Worm (Caenorhabditis elegans) whole organism, young adult: ENCODE data around the gene mmcm-1.

Experiments used
- B0035.1 ChIP-seq: sonication (generic microtip); optimal IDR thresholded peaks from 2 replicates; lab custom pipeline; 2016; ENCODE audit warnings: missing genetic modification characterization, mild to moderate bottlenecking, missing compliant biosample characterization, missing genotype, missing genetic modification reagents
- B0261.1 ChIP-seq: sonication (generic microtip); optimal IDR thresholded peaks from 2 replicates; lab custom pipeline; 2016; ENCODE audit warnings: mild to moderate bottlenecking, missing genetic modification characterization, moderate library complexity, missing compliant biosample characterization
- F22D6.2 ChIP-seq: sonication (generic microtip); optimal IDR thresholded peaks from 2 replicates; lab custom pipeline; 2016; ENCODE audit warnings: mild to moderate bottlenecking, missing genetic modification characterization, missing compliant biosample characterization
- F33H1.4 ChIP-seq: fragments of 200-800 bp; sonication (Bioruptor generic); IDR thresholded peaks from 2 replicates; pipeline ENCODE4 v1.3.6; 2022; ENCODE audit warnings: missing genetic modification reagents, missing genetic modification characterization, missing compliant biosample characterization
- K12H6.12 ChIP-seq: fragments of 200-800 bp; sonication (Bioruptor generic); optimal IDR thresholded peaks from 2 replicates; lab custom pipeline; 2018; ENCODE audit warnings: mild to moderate bottlenecking, missing genetic modification characterization, missing compliant biosample characterization
- Y53F4B.3 ChIP-seq: fragments of 200-800 bp; sonication (Bioruptor generic); IDR thresholded peaks from 2 replicates; pipeline ENCODE4 v1.3.6; 2022; ENCODE audit warnings: missing genetic modification reagents, missing genetic modification characterization, missing compliant biosample characterization
- Y53G8AR.9 ChIP-seq: fragments of 200-800 bp; sonication (Bioruptor generic); conservative IDR thresholded peaks from 2 replicates; pipeline ENCODE4 v1.3.6; 2022; ENCODE audit warnings: missing genetic modification reagents, missing genetic modification characterization, missing compliant biosample characterization
- ZK185.1 ChIP-seq: sonication (generic microtip); optimal IDR thresholded peaks from 2 replicates; lab custom pipeline; 2016; ENCODE audit warnings: mild to moderate bottlenecking, missing genetic modification characterization, missing compliant biosample characterization; ENCODE audit not compliant: poor library complexity, severe bottlenecking
- aptf-2 ChIP-seq: fragments of 200-800 bp; sonication (Bioruptor generic); conservative IDR thresholded peaks from 2 replicates; pipeline ENCODE4 v1.3.6; 2022; ENCODE audit warnings: missing genetic modification reagents, missing genetic modification characterization, missing compliant biosample characterization
- aptf-3 ChIP-seq: fragments of 200-800 bp; sonication (Bioruptor generic); IDR thresholded peaks from 2 replicates; pipeline ENCODE4 v1.3.6; 2022; ENCODE audit warnings: missing genetic modification characterization, missing compliant biosample characterization
- bed-1 ChIP-seq: fragments of 200-800 bp; sonication (Bioruptor generic); IDR thresholded peaks from 2 replicates; pipeline ENCODE4 v1.3.6; 2022; ENCODE audit warnings: missing genetic modification reagents, missing genetic modification characterization, missing compliant biosample characterization
- cebp-1 ChIP-seq, 2 experiments: fragments of 200-800 bp in 1 of 2; sonication (Bioruptor generic) in 1 of 2; sonication (generic microtip) in 1 of 2; IDR thresholded peaks in 1 of 2; optimal IDR thresholded peaks in 1 of 2; 2 replicates each; pipeline versions ENCODE4 v1.3.6 to Lab custom; 2017 to 2022; ENCODE audit warnings: missing compliant biosample characterization in 2 of 2, missing genetic modification characterization in 2 of 2, mild to moderate bottlenecking in 1 of 2, missing genetic modification reagents in 1 of 2, moderate library complexity in 1 of 2
- cebp-2 ChIP-seq: fragments of 200-800 bp; sonication (Bioruptor generic); IDR thresholded peaks from 2 replicates; pipeline ENCODE4 v1.3.6; 2022; ENCODE audit warnings: missing genetic modification characterization, missing compliant biosample characterization
- ceh-40 ChIP-seq: fragments of 200-800 bp; sonication (Bioruptor generic); IDR thresholded peaks from 2 replicates; pipeline ENCODE4 v1.3.6; 2022; ENCODE audit warnings: missing genetic modification characterization, missing compliant biosample characterization
- ceh-58 ChIP-seq: fragments of 200-800 bp; sonication (Bioruptor generic); IDR thresholded peaks from 2 replicates; pipeline ENCODE4 v1.3.6; 2022; ENCODE audit warnings: missing genetic modification characterization, missing compliant biosample characterization
- dpl-1 ChIP-seq: fragments of 150-350 bp; optimal IDR thresholded peaks from 2 replicates; lab custom pipeline; 2014; ENCODE audit warnings: missing biosample characterization, missing genetic modification reagents, missing genetic modification characterization
- efl-1 ChIP-seq: fragments of 150-350 bp; optimal IDR thresholded peaks from 2 replicates; lab custom pipeline; 2014; ENCODE audit warnings: missing biosample characterization, missing genetic modification reagents, missing genetic modification characterization
- egl-18 ChIP-seq: fragments of 200-800 bp; sonication (Bioruptor generic); IDR thresholded peaks from 2 replicates; pipeline ENCODE4 v1.3.6; 2022; ENCODE audit warnings: missing genetic modification reagents, missing genetic modification characterization, missing compliant biosample characterization
- egl-44 ChIP-seq: fragments of 200-800 bp; sonication (Bioruptor generic); IDR thresholded peaks from 2 replicates; pipeline ENCODE4 v1.3.6; 2022; ENCODE audit warnings: missing genetic modification reagents, missing genetic modification characterization, missing compliant biosample characterization
- hmg-1.2 ChIP-seq: fragments of 200-800 bp; sonication (Bioruptor generic); IDR thresholded peaks from 2 replicates; pipeline ENCODE4 v1.3.6; 2022; ENCODE audit warnings: missing genetic modification reagents, missing genetic modification characterization, missing compliant biosample characterization
- hmg-20 ChIP-seq: fragments of 200-800 bp; sonication (Bioruptor generic); IDR thresholded peaks from 2 replicates; pipeline ENCODE4 v1.3.6; 2022; ENCODE audit warnings: missing genetic modification reagents, missing genetic modification characterization, missing compliant biosample characterization
- lag-1 ChIP-seq: fragments of 200-800 bp; sonication (Bioruptor generic); IDR thresholded peaks from 2 replicates; pipeline ENCODE4 v1.3.6; 2022; ENCODE audit warnings: missing genetic modification reagents, missing genetic modification characterization, missing compliant biosample characterization
- let-607 ChIP-seq, 2 experiments: fragments of 200-800 bp in 1 of 2; sonication (Bioruptor generic) in 1 of 2; sonication (generic microtip) in 1 of 2; optimal IDR thresholded peaks; 2 replicates each; lab custom pipeline; 2016 to 2018; ENCODE audit warnings: mild to moderate bottlenecking in 2 of 2, missing compliant biosample characterization in 2 of 2, missing genetic modification characterization in 2 of 2, moderate library complexity in 2 of 2, missing genotype in 1 of 2
- lin-54 ChIP-seq: fragments of 200-800 bp; sonication (Bioruptor generic); optimal IDR thresholded peaks from 2 replicates; lab custom pipeline; 2018; ENCODE audit warnings: mild to moderate bottlenecking, missing genetic modification characterization, missing compliant biosample characterization
- madf-6 ChIP-seq: fragments of 200-800 bp; sonication (Bioruptor generic); IDR thresholded peaks from 2 replicates; pipeline ENCODE4 v1.3.6; 2022; ENCODE audit warnings: missing genetic modification reagents, missing genetic modification characterization, missing compliant biosample characterization
- madf-8 ChIP-seq: fragments of 200-800 bp; sonication (Bioruptor generic); conservative IDR thresholded peaks from 2 replicates; pipeline ENCODE4 v1.3.6; 2022; ENCODE audit warnings: missing genetic modification reagents, missing genetic modification characterization, missing compliant biosample characterization
- mes-4 ChIP-seq: sonication (generic microtip); optimal IDR thresholded peaks from 2 replicates; lab custom pipeline; 2016; ENCODE audit warnings: missing genotype, missing genetic modification characterization, missing compliant biosample characterization
- mxl-1 ChIP-seq: sonication (generic microtip); optimal IDR thresholded peaks from 2 replicates; lab custom pipeline; 2016; ENCODE audit warnings: missing genetic modification characterization, missing compliant biosample characterization
- nfya-2 ChIP-seq: fragments of 200-800 bp; sonication (Bioruptor generic); IDR thresholded peaks from 2 replicates; pipeline ENCODE4 v1.3.6; 2022; ENCODE audit warnings: missing genetic modification reagents, missing genetic modification characterization, missing compliant biosample characterization
- nfyb-1 ChIP-seq: fragments of 200-800 bp; sonication (Bioruptor generic); IDR thresholded peaks from 2 replicates; pipeline ENCODE4 v1.3.6; 2022; ENCODE audit warnings: missing genetic modification reagents, missing genetic modification characterization, missing compliant biosample characterization
- nhr-120 ChIP-seq: fragments of 200-800 bp; sonication (Bioruptor generic); IDR thresholded peaks from 2 replicates; pipeline ENCODE4 v1.3.6; 2022; ENCODE audit warnings: missing genetic modification characterization, missing compliant biosample characterization
- nhr-90 ChIP-seq: sonication (generic microtip); optimal IDR thresholded peaks from 2 replicates; lab custom pipeline; 2016; ENCODE audit warnings: missing genotype, mild to moderate bottlenecking, missing genetic modification characterization, missing compliant biosample characterization
- pbrm-1 ChIP-seq: fragments of 200-800 bp; sonication (Bioruptor generic); IDR thresholded peaks from 2 replicates; pipeline ENCODE4 v1.3.6; 2022; ENCODE audit warnings: missing genetic modification reagents, missing genetic modification characterization, missing compliant biosample characterization
- rcor-1 ChIP-seq: fragments of 200-800 bp; sonication (Bioruptor generic); IDR thresholded peaks from 2 replicates; pipeline ENCODE4 v1.3.6; 2022; ENCODE audit warnings: missing genetic modification reagents, missing genetic modification characterization, missing compliant biosample characterization
- snpc-1.3 ChIP-seq: sonication (generic microtip); optimal IDR thresholded peaks from 2 replicates; lab custom pipeline; 2017; ENCODE audit warnings: missing genetic modification characterization, mild to moderate bottlenecking, missing compliant biosample characterization, antibody characterized with exemption, moderate library complexity, missing genotype, missing genetic modification reagents; ENCODE audit not compliant: insufficient read depth
- sptf-2 ChIP-seq: fragments of 200-800 bp; sonication (Bioruptor generic); optimal IDR thresholded peaks from 2 replicates; lab custom pipeline; 2018; ENCODE audit warnings: mild to moderate bottlenecking, missing genetic modification characterization, missing compliant biosample characterization
- tbp1 ChIP-seq: fragments of 200-800 bp; sonication (Bioruptor generic); optimal IDR thresholded peaks from 2 replicates; lab custom pipeline; 2018; ENCODE audit warnings: mild to moderate bottlenecking, missing genetic modification characterization, missing compliant biosample characterization
- unc-62 ChIP-seq: fragments of 150-350 bp; optimal IDR thresholded peaks from 2 replicates; lab custom pipeline; 2014; ENCODE audit warnings: missing biosample characterization, missing genetic modification reagents, missing genetic modification characterization
- xnd-1 ChIP-seq: sonication (generic microtip); optimal IDR thresholded peaks from 2 replicates; lab custom pipeline; 2016; ENCODE audit warnings: missing genotype, missing genetic modification reagents, missing genetic modification characterization, missing compliant biosample characterization
- ztf-25 ChIP-seq: fragments of 200-800 bp; sonication (Bioruptor generic); IDR thresholded peaks from 2 replicates; pipeline ENCODE4 v1.3.6; 2022; ENCODE audit warnings: missing genetic modification reagents, missing genetic modification characterization, missing compliant biosample characterization
- ztf-6 ChIP-seq: fragments of 200-800 bp; sonication (Bioruptor generic); IDR thresholded peaks from 2 replicates; pipeline ENCODE4 v1.3.6; 2022; ENCODE audit warnings: missing genetic modification reagents, missing genetic modification characterization, missing compliant biosample characterization

mmcm-1 gene

DNA sequence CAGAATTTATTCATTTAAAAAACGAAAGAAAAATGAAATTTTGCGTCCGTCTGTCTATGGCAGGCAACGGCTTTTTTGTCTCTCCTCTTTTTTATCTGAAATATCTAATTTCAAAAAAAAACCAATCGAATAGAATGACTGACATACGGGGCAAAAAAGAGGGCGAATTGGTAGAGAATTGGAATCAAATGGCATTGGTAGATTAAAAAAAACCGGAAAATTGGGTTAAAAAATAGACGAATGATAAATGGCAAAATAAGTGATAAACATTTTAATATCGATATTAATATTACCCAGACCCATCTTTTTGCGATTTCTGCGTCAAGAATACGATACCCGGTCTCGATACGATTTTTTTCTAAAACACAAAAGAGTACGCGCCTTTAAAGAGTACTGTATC is 5.9 kb downstream of the mmcm-1 start, which contains the start of gene tir-1:
TSS of gene tir-1 (minus strand) at position 101 of the 400 bp plus-strand sequence.
- TF ChIP-seq hmg-1.2 (GFP tag; lab: Robert Waterston, UW): no peak
- TF ChIP-seq snpc-1.3 (tag; lab: Kevin White, UChicago): no peak
- TF ChIP-seq tbp1: no peak
- no peak for TF ChIP-seq cebp-1 (GFP tag; IDR thresholded peaks at IDR 0.05; lab: Robert Waterston, UW)
- TF ChIP-seq cebp-1 (tag; optimal IDR thresholded peaks at IDR 0.05; lab: Kevin White, UChicago): no peak
- no peak for TF ChIP-seq nhr-120 (GFP tag; lab: Robert Waterston, UW)
- no peak for TF ChIP-seq mes-4 (tag; lab: Kevin White, UChicago)
- no peak for TF ChIP-seq B0261.1 (tag; lab: Kevin White, UChicago)
- no peak for TF ChIP-seq unc-62 (GFP tag; lab: Kevin White, UChicago)
- no peak for TF ChIP-seq B0035.1
- no peak for TF ChIP-seq mxl-1 (tag; lab: Kevin White, UChicago)
- no peak for TF ChIP-seq F33H1.4 (GFP tag; lab: Robert Waterston, UW)
- no peak for TF ChIP-seq nhr-90 (tag; lab: Kevin White, UChicago)
- no peak for TF ChIP-seq sptf-2 (GFP tag; lab: Kevin White, UChicago)

- TF ChIP-seq K12H6.12 (tag; lab: Kevin White, UChicago) (peak; percentile 65), ztf-25 (no peak), aptf-2 (GFP tag; lab: Robert Waterston, UW) (no peak), ZK185.1 (no peak), lin-54 (GFP tag; lab: Kevin White, UChicago) (no peak), F22D6.2 (tag; lab: Kevin White, UChicago) (no peak), madf-6 (GFP tag; lab: Robert Waterston, UW) (no peak)
Measured at ce11 chrIII:3898850-3899249, 8.6 kb downstream of the mmcm-1 start.

- TF ChIP-seq madf-8 (GFP tag; lab: Robert Waterston, UW): no peak
- TF ChIP-seq let-607 (tag; optimal IDR thresholded peaks at IDR 0.05; lab: Kevin White, UChicago): no peak
- no peak for TF ChIP-seq efl-1 (GFP tag; lab: Kevin White, UChicago)
- no peak for TF ChIP-seq aptf-2 (GFP tag; lab: Robert Waterston, UW)
- no peak for TF ChIP-seq dpl-1 (GFP tag; lab: Kevin White, UChicago)
- TF ChIP-seq xnd-1 (tag; lab: Kevin White, UChicago): no peak
- no peak for TF ChIP-seq mxl-1 (tag; lab: Kevin White, UChicago)
- no peak for TF ChIP-seq tbp1
- no peak for TF ChIP-seq mes-4 (tag; lab: Kevin White, UChicago)
Measured at ce11 chrIII:3898354-3898753, 9.1 kb downstream of the mmcm-1 start.

DNA sequence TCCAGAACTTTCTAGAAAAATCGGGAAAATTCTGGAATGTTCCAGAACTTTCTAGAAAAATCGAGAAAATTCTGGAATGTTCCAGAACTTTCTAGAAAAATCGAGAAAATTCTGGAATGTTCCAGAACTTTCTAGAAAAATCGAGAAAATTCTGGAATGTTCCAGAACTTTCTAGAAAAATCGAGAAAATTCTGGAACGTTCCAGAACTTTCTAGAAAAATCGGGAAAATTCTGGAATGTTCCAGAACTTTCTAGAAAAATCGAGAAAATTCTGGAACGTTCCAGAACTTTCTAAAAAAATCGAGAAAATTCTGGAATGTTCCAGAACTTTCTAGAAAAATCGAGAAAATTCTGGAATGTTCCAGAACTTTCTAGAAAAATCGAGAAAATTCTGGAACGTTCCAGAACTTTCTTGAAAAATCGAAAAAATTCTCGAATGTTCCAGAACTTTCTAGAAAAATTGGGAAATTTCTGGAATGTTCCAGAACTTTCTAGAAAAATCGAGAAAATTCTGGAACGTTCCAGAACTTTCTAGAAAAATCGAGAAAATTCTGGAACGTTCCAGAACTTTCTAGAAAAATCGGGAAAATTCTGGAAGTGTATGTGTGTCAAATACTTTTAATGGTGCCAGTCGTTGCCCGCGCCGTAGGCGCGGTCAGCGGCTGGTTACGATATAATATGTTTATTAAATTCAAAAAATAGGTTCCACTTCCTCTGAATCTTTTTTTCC is 10.2 kb downstream of the mmcm-1 start:
- peak; percentile 92 for TF ChIP-seq egl-18 (GFP tag; lab: Robert Waterston, UW)
- peak; percentile 95 for TF ChIP-seq rcor-1 (GFP tag; lab: Robert Waterston, UW)
- peak; percentile 90 for TF ChIP-seq nfyb-1 (GFP tag; lab: Robert Waterston, UW)
- peak; percentile 83; the same call in 1 of the 2 replicates for TF ChIP-seq nfya-2 (GFP tag; lab: Robert Waterston, UW)
- peak; percentile 83; the same call in 1 of the 2 replicates for TF ChIP-seq lag-1 (GFP tag; lab: Robert Waterston, UW)
- peak; percentile 89 for TF ChIP-seq aptf-3 (GFP tag; lab: Robert Waterston, UW)
- TF ChIP-seq ztf-6 (GFP tag; lab: Robert Waterston, UW): peak; percentile 61; the same call in 1 of the 2 replicates
- TF ChIP-seq Y53G8AR.9: peak; percentile 79
- TF ChIP-seq ceh-40 (GFP tag; lab: Robert Waterston, UW): peak; percentile 96
- peak; percentile 79; the same call in 1 of the 2 replicates for TF ChIP-seq bed-1 (GFP tag; lab: Robert Waterston, UW)
- 0 out of 2 replicates have a peak, but pooled peaks have one; percentile 5 for TF ChIP-seq hmg-20 (GFP tag; lab: Robert Waterston, UW)
- TF ChIP-seq madf-6 (GFP tag; lab: Robert Waterston, UW): peak; percentile 77
- TF ChIP-seq pbrm-1 (GFP tag; lab: Robert Waterston, UW): peak; percentile 90
- TF ChIP-seq madf-8 (GFP tag; lab: Robert Waterston, UW): peak; percentile 64
- peak; percentile 90; the same call in 1 of the 2 replicates for TF ChIP-seq cebp-2 (GFP tag; lab: Robert Waterston, UW)
- peak; percentile 95 for TF ChIP-seq Y53F4B.3
- peak; percentile 99 for TF ChIP-seq ceh-58 (GFP tag; lab: Robert Waterston, UW)
- TF ChIP-seq F33H1.4 (GFP tag; lab: Robert Waterston, UW): peak; percentile 39; the same call in 1 of the 2 replicates
- 0 out of 2 replicates have a peak, but pooled peaks have one; percentile 29 for TF ChIP-seq egl-44 (GFP tag; lab: Robert Waterston, UW)
